Worm (Caenorhabditis elegans): ENCODE results near the gene C05G5.5.

DNA sequence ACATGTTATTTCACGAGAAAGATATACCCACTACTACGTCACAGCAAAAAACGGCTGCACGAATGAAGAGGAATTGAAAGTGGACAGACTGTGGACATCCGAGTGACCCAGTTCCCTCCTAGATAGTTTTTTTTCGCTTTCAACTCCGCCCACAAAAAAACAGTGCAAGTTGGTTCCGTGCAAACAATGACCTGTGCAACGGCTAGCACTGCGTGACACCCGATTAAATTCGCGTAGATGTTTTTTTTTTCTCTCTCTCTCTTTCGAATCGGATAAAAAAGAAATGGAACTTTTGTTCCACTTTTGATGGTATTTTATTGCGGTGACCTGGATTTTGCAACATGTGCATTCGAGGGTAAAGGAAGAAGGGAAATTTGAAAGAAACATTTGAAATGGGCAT lies 15.7 kb downstream of the C05G5.5 start:
- TF ChIP-seq snpc-4 (tag; optimal IDR thresholded peaks at IDR 0.05) (no peak), fkh-10 (GFP tag; optimal IDR thresholded peaks at IDR 0.05) (no peak), unc-39 (tag; optimal IDR thresholded peaks at IDR 0.05) (no peak), nhr-12 (tag; optimal IDR thresholded peaks at IDR 0.05) (no peak), ceh-28 (tag; optimal IDR thresholded peaks at IDR 0.05) (no peak), elt-1 (tag; optimal IDR thresholded peaks at IDR 0.05) (no peak), nhr-28 (tag; optimal IDR thresholded peaks at IDR 0.05) (no peak), zag-1 (tag; optimal IDR thresholded peaks at IDR 0.05) (no peak), ceh-16 (tag; optimal IDR thresholded peaks at IDR 0.05) (no peak), ceh-82 (tag; optimal IDR thresholded peaks at IDR 0.05) (no peak), ztf-11 (tag; optimal IDR thresholded peaks at IDR 0.05) (no peak), ztf-4 (tag; optimal IDR thresholded peaks at IDR 0.05) (no peak), skn-1 (tag; optimal IDR thresholded peaks at IDR 0.05) (no peak)
